Worm (Caenorhabditis elegans) whole organism, L4 larva: Measurements from ENCODE around the gene spop-1.

ENCODE experiments used
- F10B5.3 ChIP-seq: sonication (generic microtip); optimal IDR thresholded peaks from 2 replicates; lab custom pipeline; 2016; ENCODE audit warnings: mild to moderate bottlenecking, missing genetic modification characterization, missing compliant biosample characterization
- F44E2.7 ChIP-seq: fragments of 200-800 bp; sonication (Bioruptor generic); IDR thresholded peaks from 2 replicates; pipeline ENCODE4 v2.1.2; 2022; ENCODE audit warnings: missing genetic modification characterization, missing compliant biosample characterization
- R02D3.7 ChIP-seq: fragments of 150-350 bp; sonication (generic microtip); optimal IDR thresholded peaks from 3 replicates; lab custom pipeline; 2014; ENCODE audit warnings: missing biosample characterization, missing genetic modification characterization
- Y48G9A.11 ChIP-seq: fragments of 200-800 bp; sonication (Bioruptor generic); IDR thresholded peaks from 2 replicates; pipeline ENCODE4 v1.3.6; 2022; ENCODE audit warnings: missing genetic modification reagents, missing genetic modification characterization, missing compliant biosample characterization
- Y75B8A.6 ChIP-seq: fragments of 200-800 bp; sonication (Bioruptor generic); IDR thresholded peaks from 2 replicates; pipeline ENCODE4 v1.3.6; 2022; ENCODE audit warnings: missing genetic modification reagents, missing genetic modification characterization, missing compliant biosample characterization
- aha-1 ChIP-seq: fragments of 150-350 bp; peaks from one replicate; lab custom pipeline; 2014; ENCODE audit warnings: missing biosample characterization, missing genetic modification characterization
- attf-4 ChIP-seq: sonication (generic microtip); optimal IDR thresholded peaks from 3 replicates; lab custom pipeline; 2017; ENCODE audit warnings: missing biosample characterization, missing genetic modification characterization
- ceh-28 ChIP-seq: fragments of 150-350 bp; optimal IDR thresholded peaks from 2 replicates; lab custom pipeline; 2014; ENCODE audit warnings: missing biosample characterization, missing genetic modification reagents, missing genetic modification characterization
- ceh-62 ChIP-seq: sonication (generic microtip); optimal IDR thresholded peaks from 2 replicates; lab custom pipeline; 2017; ENCODE audit warnings: missing biosample characterization, missing genetic modification characterization
- ces-1 ChIP-seq: fragments of 150-350 bp; sonication (generic microtip); optimal IDR thresholded peaks from 4 replicates; lab custom pipeline; 2014; ENCODE audit warnings: missing biosample characterization, missing genetic modification reagents, missing genetic modification characterization
- daf-19 ChIP-seq: fragments of 200-800 bp; sonication (Bioruptor generic); conservative IDR thresholded peaks from 2 replicates; pipeline ENCODE4 v1.3.6; 2022; ENCODE audit warnings: missing genetic modification characterization, missing compliant biosample characterization
- dpl-1 ChIP-seq: fragments of 150-350 bp; optimal IDR thresholded peaks from 2 replicates; lab custom pipeline; 2014; ENCODE audit warnings: missing biosample characterization, missing genetic modification reagents, missing genetic modification characterization
- duxl-1 ChIP-seq: sonication (generic microtip); optimal IDR thresholded peaks from 2 replicates; lab custom pipeline; 2016; ENCODE audit warnings: mild to moderate bottlenecking, missing genetic modification characterization, moderate library complexity, missing compliant biosample characterization; ENCODE audit not compliant: poor library complexity
- dve-1 ChIP-seq: sonication (generic microtip); optimal IDR thresholded peaks from 2 replicates; lab custom pipeline; 2017; ENCODE audit warnings: antibody characterized with exemption, mild to moderate bottlenecking, missing genetic modification characterization, missing compliant biosample characterization; ENCODE audit not compliant: insufficient read depth
- egl-43 ChIP-seq: fragments of 200-800 bp; sonication (Bioruptor generic); IDR thresholded peaks from 2 replicates; pipeline ENCODE4 v1.3.6; 2022; ENCODE audit warnings: missing genetic modification reagents, missing genetic modification characterization, missing compliant biosample characterization
- fos-1 ChIP-seq: fragments of 150-350 bp; optimal IDR thresholded peaks from 2 replicates; lab custom pipeline; 2014; ENCODE audit warnings: missing biosample characterization, missing genetic modification characterization
- gei-8 ChIP-seq: fragments of 200-800 bp; sonication (Bioruptor generic); optimal IDR thresholded peaks from 2 replicates; lab custom pipeline; 2018; ENCODE audit warnings: mild to moderate bottlenecking, missing genetic modification characterization, missing compliant biosample characterization
- hif-1 ChIP-seq, 2 experiments: sonication (generic microtip); optimal IDR thresholded peaks; 2 replicates each; lab custom pipeline; 2016 to 2017; ENCODE audit warnings: missing compliant biosample characterization in 2 of 2, missing genetic modification characterization in 2 of 2, missing genetic modification reagents in 2 of 2, missing genotype in 2 of 2, mild to moderate bottlenecking in 1 of 2
- hlh-30 ChIP-seq: sonication (generic microtip); optimal IDR thresholded peaks from 2 replicates; lab custom pipeline; 2017; ENCODE audit warnings: antibody characterized with exemption, mild to moderate bottlenecking, missing genetic modification characterization, missing compliant biosample characterization; ENCODE audit not compliant: insufficient read depth
- hmg-1.1 ChIP-seq: fragments of 200-800 bp; sonication (Bioruptor generic); IDR thresholded peaks from 2 replicates; pipeline ENCODE4 v1.3.6; 2022; ENCODE audit warnings: missing genetic modification reagents, missing genetic modification characterization, missing compliant biosample characterization
- lin-29 ChIP-seq: fragments of 200-800 bp; sonication (Bioruptor generic); IDR thresholded peaks from 2 replicates; pipeline ENCODE4 v1.3.6; 2022; ENCODE audit warnings: missing genetic modification reagents, missing genetic modification characterization, missing compliant biosample characterization
- lin-39 ChIP-seq: fragments of 150-350 bp; optimal IDR thresholded peaks from 2 replicates; lab custom pipeline; 2014; ENCODE audit warnings: missing biosample characterization, missing genetic modification reagents, missing genetic modification characterization
- lsy-2 ChIP-seq, 2 experiments: fragments of 150-350 bp in 1 of 2; sonication (generic microtip) in 1 of 2; optimal IDR thresholded peaks; 2 replicates each; lab custom pipeline; 2014 to 2017; ENCODE audit warnings: missing biosample characterization in 2 of 2, missing genetic modification characterization in 2 of 2
- mdl-1 ChIP-seq, 2 experiments: fragments of 150-350 bp in 1 of 2; sonication (generic microtip) in 1 of 2; optimal IDR thresholded peaks; 2 replicates each; lab custom pipeline; 2014 to 2017; ENCODE audit warnings: missing biosample characterization in 2 of 2, missing genetic modification characterization in 2 of 2
- mdt-29 ChIP-seq: fragments of 200-800 bp; sonication (Bioruptor generic); IDR thresholded peaks from 2 replicates; pipeline ENCODE4 v1.3.6; 2022; ENCODE audit warnings: missing genetic modification reagents, missing genetic modification characterization, missing compliant biosample characterization
- mes-2 ChIP-seq: sonication (generic microtip); optimal IDR thresholded peaks from 2 replicates; lab custom pipeline; 2016; ENCODE audit warnings: missing genotype, mild to moderate bottlenecking, missing genetic modification characterization, missing compliant biosample characterization; ENCODE audit not compliant: poor library complexity, severe bottlenecking
- nhr-11 ChIP-seq: fragments of 150-350 bp; optimal IDR thresholded peaks from 2 replicates; lab custom pipeline; 2014; ENCODE audit warnings: missing biosample characterization, missing genetic modification characterization
- nhr-237 ChIP-seq: sonication (generic microtip); optimal IDR thresholded peaks from 2 replicates; lab custom pipeline; 2017; ENCODE audit warnings: missing biosample characterization, missing genetic modification characterization
- nhr-42 ChIP-seq: fragments of 200-800 bp; sonication (Bioruptor generic); IDR thresholded peaks from 2 replicates; pipeline ENCODE4 v1.3.6; 2022; ENCODE audit warnings: missing genetic modification characterization, missing compliant biosample characterization
- php-3 ChIP-seq: fragments of 200-800 bp; sonication (Bioruptor generic); IDR thresholded peaks from 2 replicates; pipeline ENCODE4 v1.3.6; 2022; ENCODE audit warnings: missing genetic modification reagents, missing genetic modification characterization, missing compliant biosample characterization
- pqm-1 ChIP-seq: sonication (generic microtip); optimal IDR thresholded peaks from 2 replicates; lab custom pipeline; 2017; ENCODE audit warnings: missing biosample characterization, missing genetic modification characterization
- snpc-1.2 ChIP-seq: fragments of 200-800 bp; sonication (Bioruptor generic); IDR thresholded peaks from 2 replicates; pipeline ENCODE4 v1.3.6; 2022; ENCODE audit warnings: missing genetic modification reagents, missing genetic modification characterization, missing compliant biosample characterization
- tag-97 ChIP-seq: fragments of 200-800 bp; sonication (Bioruptor generic); IDR thresholded peaks from 2 replicates; pipeline ENCODE4 v1.3.6; 2022; ENCODE audit warnings: missing genetic modification characterization, missing compliant biosample characterization
- tra-1 ChIP-seq: fragments of 200-800 bp; sonication (Bioruptor generic); IDR thresholded peaks from 2 replicates; pipeline ENCODE4 v1.3.6; 2022; ENCODE audit warnings: missing genetic modification reagents, missing genetic modification characterization, missing compliant biosample characterization
- unc-130 ChIP-seq: sonication (generic microtip); optimal IDR thresholded peaks from 2 replicates; lab custom pipeline; 2016; ENCODE audit warnings: missing genetic modification reagents, missing genetic modification characterization, missing compliant biosample characterization
- zip-11 ChIP-seq: fragments of 200-800 bp; sonication (Bioruptor generic); IDR thresholded peaks from 2 replicates; pipeline ENCODE4 v1.3.6; 2022; ENCODE audit warnings: missing genetic modification characterization, missing compliant biosample characterization

The spop-1 gene

DNA sequence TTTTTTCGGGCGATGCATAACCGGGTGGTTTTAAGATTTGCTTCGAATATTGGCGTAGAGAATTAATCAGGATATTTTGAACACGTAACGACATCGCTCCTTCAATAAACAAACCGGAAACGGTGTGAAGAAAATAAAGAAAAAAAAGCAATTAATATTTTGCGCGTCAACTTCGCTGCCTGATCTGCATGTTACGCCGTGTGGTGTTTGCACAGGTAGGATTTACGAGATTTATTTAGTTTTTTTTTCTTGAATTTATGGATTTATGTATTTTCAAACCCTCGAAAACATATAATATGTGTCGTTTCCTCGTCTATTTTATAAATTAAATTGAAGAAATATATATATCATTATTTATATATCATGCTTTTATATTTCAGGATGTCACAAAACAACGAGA, 16.8 kb upstream of the spop-1 start, which contains the start of the genes ZK1128.1 and mett-10:
Gene ZK1128.1, minus strand, starts transcription at position 99 of the 400 bp plus-strand sequence.
Gene mett-10, plus strand, starts transcription at position 375 of the 400 bp plus-strand sequence.
- TF ChIP-seq attf-4 (tag; lab: Kevin White, UChicago) = no peak
- peak; percentile 61 for TF ChIP-seq R02D3.7 (tag; lab: Kevin White, UChicago)
- TF ChIP-seq aha-1 = no peak
- TF ChIP-seq dve-1 (tag; lab: Kevin White, UChicago) = peak; percentile 9
- 0 out of 2 replicates have a peak, but pooled peaks have one; percentile 13 for TF ChIP-seq hmg-1.1 (GFP tag; lab: Robert Waterston, UW)
- peak; percentile 45 for TF ChIP-seq mes-2
- no peak for TF ChIP-seq nhr-11 (tag; lab: Kevin White, UChicago)
- TF ChIP-seq hif-1 (tag; optimal IDR thresholded peaks at IDR 0.05; lab: Kevin White, UChicago) = no peak
- peak; percentile 33 for TF ChIP-seq dpl-1
- TF ChIP-seq zip-11 (GFP tag; lab: Robert Waterston, UW) = no peak
- no peak for TF ChIP-seq tag-97
- no peak for TF ChIP-seq F44E2.7 (GFP tag; lab: Robert Waterston, UW)
- TF ChIP-seq lsy-2 (tag; optimal IDR thresholded peaks at IDR 0.05; lab: Kevin White, UChicago) = peak in 1 of 2 experiments; percentile 68

DNA sequence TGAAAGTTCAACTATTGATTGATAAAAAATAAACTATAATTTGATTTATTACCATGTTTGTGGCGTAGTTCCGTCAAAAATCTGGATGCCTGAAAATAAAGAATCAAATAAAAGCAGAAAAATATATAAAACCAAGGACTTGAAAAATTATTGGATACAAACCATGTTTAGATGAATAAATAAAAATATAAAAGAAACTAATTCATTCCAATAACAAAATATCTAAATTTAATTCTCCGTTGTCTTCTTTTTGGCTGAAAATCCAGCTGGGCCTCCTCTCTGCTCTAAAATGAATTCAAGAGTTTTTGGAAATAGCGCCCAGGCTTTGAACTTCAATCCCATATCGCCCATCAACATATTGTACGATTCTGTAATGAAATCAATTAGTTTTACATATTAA, 15.1 kb upstream of the spop-1 start, which contains the start of gene vps-29:
Gene vps-29, minus strand, starts transcription at position 101 of the 400 bp plus-strand sequence.
- TF ChIP-seq mdl-1 (tag; optimal IDR thresholded peaks at IDR 0.05; lab: Kevin White, UChicago) = no peak
- TF ChIP-seq ceh-62 (tag; lab: Kevin White, UChicago) = no peak
- no peak for TF ChIP-seq daf-19
- TF ChIP-seq nhr-237 (tag; lab: Kevin White, UChicago) = no peak
- TF ChIP-seq ces-1 (GFP tag; lab: Kevin White, UChicago) = no peak
- no peak for TF ChIP-seq php-3
- TF ChIP-seq egl-43 (GFP tag; lab: Robert Waterston, UW) = no peak
- TF ChIP-seq lin-39 (tag; lab: Kevin White, UChicago) = no peak
- no peak for TF ChIP-seq lin-29
- no peak for TF ChIP-seq gei-8 (GFP tag; lab: Kevin White, UChicago)
- no peak for TF ChIP-seq Y75B8A.6 (GFP tag; lab: Robert Waterston, UW)
- TF ChIP-seq pqm-1 (tag; lab: Kevin White, UChicago) = no peak
- TF ChIP-seq mdt-29 (GFP tag; lab: Robert Waterston, UW) = no peak
- TF ChIP-seq duxl-1 (tag; lab: Kevin White, UChicago) = no peak
- TF ChIP-seq Y48G9A.11 (GFP tag; lab: Robert Waterston, UW) = no peak
- no peak for TF ChIP-seq attf-4 (tag; lab: Kevin White, UChicago)
- TF ChIP-seq aha-1 = no peak

DNA sequence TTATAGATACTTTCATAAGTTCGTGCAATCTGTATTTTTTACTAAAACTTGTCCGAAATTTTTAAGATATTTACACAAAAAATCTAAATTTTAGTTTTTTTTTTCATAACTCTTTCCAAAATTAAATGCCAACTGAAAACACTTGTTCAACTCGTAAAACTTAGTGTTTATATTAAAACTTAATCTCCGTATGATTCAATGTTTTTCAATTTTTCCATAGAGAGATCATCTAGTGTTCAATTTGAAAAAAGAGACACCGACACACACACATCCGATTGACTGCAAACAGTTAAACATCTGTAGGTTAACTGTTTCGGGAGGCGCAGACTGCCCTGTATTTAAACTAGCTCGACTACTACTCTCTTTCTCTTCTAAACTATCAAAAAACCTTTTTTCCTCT, 11.1 kb upstream of the spop-1 start, which contains the start of gene T16H12.9:
Gene T16H12.9, plus strand, starts transcription at position 301 of the 400 bp plus-strand sequence.
- TF ChIP-seq fos-1 (no peak), ceh-62 (tag; lab: Kevin White, UChicago) (no peak), tra-1 (GFP tag; lab: Robert Waterston, UW) (no peak), lin-29 (no peak), F10B5.3 (tag; lab: Kevin White, UChicago) (no peak), duxl-1 (tag; lab: Kevin White, UChicago) (no peak), hlh-30 (tag; lab: Kevin White, UChicago) (no peak), ceh-28 (tag; lab: Kevin White, UChicago) (no peak), nhr-42 (GFP tag; lab: Robert Waterston, UW) (no peak), snpc-1.2 (GFP tag; lab: Robert Waterston, UW) (no peak), unc-130 (GFP tag; lab: Kevin White, UChicago) (no peak)
